Worm (Caenorhabditis elegans) whole organism, L4 larva: Measurements from ENCODE around the gene srd-3.

Source experiments
- ama-1 ChIP-seq: fragments of 150-350 bp; optimal IDR thresholded peaks from 2 replicates; lab custom pipeline; 2014; ENCODE audit warnings: inconsistent platforms, mixed read lengths
- ceh-82 ChIP-seq: sonication (generic microtip); optimal IDR thresholded peaks from 2 replicates; lab custom pipeline; 2017; ENCODE audit warnings: missing biosample characterization, missing genetic modification characterization
- cey-2 ChIP-seq: sonication (generic microtip); optimal IDR thresholded peaks from 3 replicates; lab custom pipeline; 2017; ENCODE audit warnings: missing genetic modification characterization, mild to moderate bottlenecking, missing compliant biosample characterization, antibody characterized with exemption, borderline replicate concordance; ENCODE audit not compliant: insufficient read depth
- lin-13 ChIP-seq: fragments of 150-350 bp; optimal IDR thresholded peaks from 2 replicates; lab custom pipeline; 2014; ENCODE audit warnings: missing biosample characterization, missing genetic modification reagents, missing genetic modification characterization
- lin-29 ChIP-seq: fragments of 200-800 bp; sonication (Bioruptor generic); IDR thresholded peaks from 2 replicates; pipeline ENCODE4 v1.3.6; 2022; ENCODE audit warnings: missing genetic modification reagents, missing genetic modification characterization, missing compliant biosample characterization
- mdl-1 ChIP-seq, 2 experiments: fragments of 150-350 bp in 1 of 2; sonication (generic microtip) in 1 of 2; optimal IDR thresholded peaks; 2 replicates each; lab custom pipeline; 2014 to 2017; ENCODE audit warnings: missing biosample characterization in 2 of 2, missing genetic modification characterization in 2 of 2
- skn-1 ChIP-seq: fragments of 150-350 bp; optimal IDR thresholded peaks from 2 replicates; lab custom pipeline; 2014; ENCODE audit warnings: missing biosample characterization, missing genetic modification characterization
- unc-62 ChIP-seq, 3 experiments: fragments of 150-350 bp in 1 of 3; sonication (generic microtip); optimal IDR thresholded peaks in 2 of 3; peaks in 1 of 3; 1 replicate in 1 of 3; 2 replicates in 2 of 3; lab custom pipeline; 2014 to 2017; ENCODE audit warnings: missing biosample characterization in 3 of 3, missing genetic modification characterization in 3 of 3, missing genetic modification reagents in 3 of 3, missing genotype in 1 of 3

DNA sequence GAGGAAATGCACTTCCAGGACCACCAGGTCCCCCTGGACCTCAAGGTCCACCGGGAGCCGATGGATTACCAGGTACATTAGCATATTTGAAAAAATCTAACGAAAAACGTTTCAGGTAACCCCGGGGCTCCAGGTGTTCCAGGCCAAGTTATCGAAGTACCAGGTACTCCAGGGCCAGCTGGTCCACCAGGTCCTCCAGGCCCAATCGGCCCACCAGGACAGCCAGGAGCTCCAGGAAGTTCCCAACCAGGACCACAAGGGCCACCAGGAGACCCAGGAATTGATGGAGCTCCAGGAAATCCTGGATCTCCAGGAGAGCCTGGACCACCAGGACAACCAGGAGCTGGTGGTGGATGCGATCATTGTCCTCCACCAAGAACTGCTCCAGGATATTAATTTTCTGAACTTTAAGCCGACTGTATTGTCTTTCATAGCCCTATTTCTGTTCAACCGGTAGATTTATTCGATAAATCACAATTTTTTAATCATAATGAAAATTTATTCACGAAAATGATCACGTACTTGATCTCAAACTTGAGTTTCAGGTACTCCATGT is 23.4 kb downstream of the srd-3 start:
- TF ChIP-seq lin-29 (GFP tag; lab: Robert Waterston, UW): no peak
- TF ChIP-seq ceh-82 (tag; lab: Kevin White, UChicago): no peak
- TF ChIP-seq skn-1 (tag; lab: Kevin White, UChicago): no peak
- no peak for TF ChIP-seq lin-13
- peak in 1 of 2 experiments; percentile 93 for TF ChIP-seq unc-62 (GFP tag; optimal IDR thresholded peaks at IDR 0.05 in 1 of 2; lab: Kevin White, UChicago)
- no peak for TF ChIP-seq unc-62 (tag; optimal IDR thresholded peaks at IDR 0.05; lab: Kevin White, UChicago)
- no peak for TF ChIP-seq mdl-1 (tag; optimal IDR thresholded peaks at IDR 0.05; lab: Kevin White, UChicago)
- no peak for TF ChIP-seq cey-2
- no peak for TF ChIP-seq ama-1 (lab: Kevin White, UChicago)
